Worm (Caenorhabditis elegans) whole organism, L3 larva: ENCODE results near the gene M142.8.

Experiments
- R02D3.7 ChIP-seq: fragments of 150-350 bp; optimal IDR thresholded peaks from 2 replicates; lab custom pipeline; 2014; ENCODE audit warnings: missing biosample characterization, missing genetic modification characterization
- ama-1 ChIP-seq: fragments of 150-350 bp; optimal IDR thresholded peaks from 2 replicates; lab custom pipeline; 2018
- ceh-82 ChIP-seq: fragments of 150-350 bp; optimal IDR thresholded peaks from 2 replicates; lab custom pipeline; 2014; ENCODE audit warnings: missing biosample characterization, missing genetic modification characterization
- elt-2 ChIP-seq: sonication (generic microtip); optimal IDR thresholded peaks from 2 replicates; lab custom pipeline; 2016; ENCODE audit warnings: missing genetic modification reagents, mild to moderate bottlenecking, missing genetic modification characterization, missing compliant biosample characterization
- fos-1 ChIP-seq: fragments of 150-350 bp; optimal IDR thresholded peaks from 2 replicates; lab custom pipeline; 2014; ENCODE audit warnings: missing biosample characterization, missing genetic modification characterization
- lin-15B ChIP-seq: fragments of 150-350 bp; optimal IDR thresholded peaks from 2 replicates; lab custom pipeline; 2014; ENCODE audit warnings: missing biosample characterization, missing genetic modification characterization
- nhr-11 ChIP-seq: fragments of 150-350 bp; optimal IDR thresholded peaks from 2 replicates; lab custom pipeline; 2014; ENCODE audit warnings: missing biosample characterization, missing genetic modification characterization
- nhr-25 ChIP-seq: sonication (generic microtip); optimal IDR thresholded peaks from 2 replicates; lab custom pipeline; 2017; ENCODE audit warnings: missing biosample characterization, missing genetic modification characterization
- skn-1 ChIP-seq: fragments of 150-350 bp; optimal IDR thresholded peaks from 2 replicates; lab custom pipeline; 2014; ENCODE audit warnings: missing biosample characterization, missing genetic modification characterization
- snpc-4 ChIP-seq: fragments of 150-350 bp; optimal IDR thresholded peaks from 2 replicates; lab custom pipeline; 2014; ENCODE audit warnings: missing biosample characterization, missing genetic modification characterization
- tbx-2 ChIP-seq: sonication (generic microtip); optimal IDR thresholded peaks from 2 replicates; lab custom pipeline; 2016; ENCODE audit warnings: mild to moderate bottlenecking, missing genetic modification characterization, missing compliant biosample characterization
- unc-62 ChIP-seq: fragments of 150-350 bp; sonication (generic microtip); optimal IDR thresholded peaks from 4 replicates; lab custom pipeline; 2014; ENCODE audit warnings: missing biosample characterization, missing genetic modification reagents, missing genetic modification characterization

- TF ChIP-seq R02D3.7 (tag; lab: Kevin White, UChicago) (no peak), tbx-2 (tag; lab: Kevin White, UChicago) (no peak), nhr-11 (tag; lab: Kevin White, UChicago) (no peak), snpc-4 (tag; lab: Kevin White, UChicago) (no peak), skn-1 (tag; lab: Kevin White, UChicago) (no peak), fos-1 (no peak), unc-62 (no peak), elt-2 (no peak), lin-15B (tag; lab: Kevin White, UChicago) (no peak), nhr-25 (tag; lab: Kevin White, UChicago) (no peak), ceh-82 (tag; lab: Kevin White, UChicago) (no peak), ama-1 (lab: Kevin White, UChicago) (no peak)
Observed at ce11 chrIII:10962910-10963309, 29.5 kb downstream of the M142.8 start.
